In genomic region chr3L:4209731-4210130, dm6 we compare ENCODE assay signal across 3 fruit fly cellular contexts.
A peak's percentile ranks its signal among the peaks of the same experiment; 100 is the strongest.
TF ChIP-seq lines count a peak whose summit lies in the region.

No protein-coding gene starts in this region.

- no peak for TF ChIP-seq CTCF in whole organism, embryonic (GFP tag; optimal IDR thresholded peaks at IDR 0.05; lab: Kevin White, UChicago)

TF ChIP-seq in whole organism, embryonic, 481 proteins besides CTCF, POLR2A, EP300 and RAD21 (continues in another document):
- no peak for TF ChIP-seq caup (GFP tag; optimal IDR thresholded peaks at IDR 0.05; lab: Kevin White, UChicago; ENCODE audit: severe bottlenecking)
- peak; percentile 62 for TF ChIP-seq CG2712 (tag; optimal IDR thresholded peaks at IDR 0.05; lab: Kevin White, UChicago)
- TF ChIP-seq p53 (GFP tag; optimal IDR thresholded peaks at IDR 0.05; lab: Kevin White, UChicago) = no peak
- peak; percentile 49; the same call in 1 of the 3 replicates for TF ChIP-seq ase (GFP tag; IDR thresholded peaks at IDR 0.05; lab: Robert Waterston, UW)
- TF ChIP-seq zfh1 (GFP tag; IDR thresholded peaks at IDR 0.05; lab: Robert Waterston, UW) = peak; percentile 64
- TF ChIP-seq fd64A (GFP tag; optimal IDR thresholded peaks at IDR 0.05; lab: Kevin White, UChicago) = no peak
- TF ChIP-seq fd96Cb (tag; optimal IDR thresholded peaks at IDR 0.05; lab: Kevin White, UChicago) = peak; percentile 40
- no peak for TF ChIP-seq CG18011 (GFP tag; optimal IDR thresholded peaks at IDR 0.05; lab: Kevin White, UChicago)
- TF ChIP-seq CG13624 (GFP tag; optimal IDR thresholded peaks at IDR 0.05; lab: Kevin White, UChicago) = no peak
- 0 out of 3 replicates have a peak, but pooled peaks have one; percentile 26 for TF ChIP-seq tgo (GFP tag; IDR thresholded peaks at IDR 0.05; lab: Robert Waterston, UW)
- TF ChIP-seq tap (tag; optimal IDR thresholded peaks at IDR 0.05; lab: Kevin White, UChicago) = peak; percentile 35
- peak; percentile 74 for TF ChIP-seq Drgx (GFP tag; IDR thresholded peaks at IDR 0.05; lab: Robert Waterston, UW)
- TF ChIP-seq sens (GFP tag; lab: Kevin White, UChicago) = peak; percentile 82
- TF ChIP-seq cg (GFP tag; optimal IDR thresholded peaks at IDR 0.05; lab: Kevin White, UChicago) = no peak
- TF ChIP-seq otp (GFP tag; IDR thresholded peaks at IDR 0.05; lab: Robert Waterston, UW) = no peak
- TF ChIP-seq CG7357 (GFP tag; IDR thresholded peaks at IDR 0.05; lab: Robert Waterston, UW) = no peak
- TF ChIP-seq pnt (GFP tag; optimal IDR thresholded peaks at IDR 0.05; lab: Kevin White, UChicago) = no peak
- TF ChIP-seq CG12391 (tag; optimal IDR thresholded peaks at IDR 0.05; lab: Kevin White, UChicago) = no peak
- TF ChIP-seq Ptx1 (GFP tag; IDR thresholded peaks at IDR 0.05; lab: Robert Waterston, UW) = peak; percentile 23; the same call in 1 of the 2 replicates
- peak; percentile 48 for TF ChIP-seq dmrt99B (tag; optimal IDR thresholded peaks at IDR 0.05; lab: Kevin White, UChicago)
- TF ChIP-seq CG14710 (tag; optimal IDR thresholded peaks at IDR 0.05; lab: Kevin White, UChicago) = peak; percentile 23
- no peak for TF ChIP-seq CG7839 (tag; optimal IDR thresholded peaks at IDR 0.05; lab: Kevin White, UChicago)
- 0 out of 2 replicates have a peak, but pooled peaks have one; percentile 23 for TF ChIP-seq stc (GFP tag; IDR thresholded peaks at IDR 0.05; lab: Robert Waterston, UW)
- 0 out of 3 replicates have a peak, but pooled peaks have one; percentile 26 for TF ChIP-seq dysf (GFP tag; IDR thresholded peaks at IDR 0.05; lab: Robert Waterston, UW)
- no peak for TF ChIP-seq NC2β (GFP tag; optimal IDR thresholded peaks at IDR 0.05; lab: Kevin White, UChicago)
- TF ChIP-seq ara (GFP tag; IDR thresholded peaks at IDR 0.05; lab: Robert Waterston, UW) = peak; percentile 58
- TF ChIP-seq Rx (GFP tag; IDR thresholded peaks at IDR 0.05; lab: Robert Waterston, UW) = 0 out of 2 replicates have a peak, but pooled peaks have one; percentile 35
- no peak for TF ChIP-seq da (GFP tag; optimal IDR thresholded peaks at IDR 0.05; lab: Kevin White, UChicago)
- no peak for TF ChIP-seq GATAe (GFP tag; conservative IDR thresholded peaks at IDR 0.05; lab: Robert Waterston, UW)
- TF ChIP-seq CG12659 (GFP tag; optimal IDR thresholded peaks at IDR 0.05; lab: Kevin White, UChicago) = no peak

TF ChIP-seq in whole organism, prepupa, 60 proteins besides CTCF, POLR2A, EP300 and RAD21:
- TF ChIP-seq CG8319 (GFP tag; optimal IDR thresholded peaks at IDR 0.05; lab: Kevin White, UChicago) (no peak), eg (GFP tag; IDR thresholded peaks at IDR 0.05; lab: Robert Waterston, UW) (peak; percentile 85), CG7368 (GFP tag; optimal IDR thresholded peaks at IDR 0.05; lab: Kevin White, UChicago) (no peak), CG3919 (GFP tag; optimal IDR thresholded peaks at IDR 0.05; lab: Kevin White, UChicago) (peak; percentile 36), CG16779 (tag; optimal IDR thresholded peaks at IDR 0.05; lab: Kevin White, UChicago) (no peak), Ets21C (GFP tag; optimal IDR thresholded peaks at IDR 0.05; lab: Kevin White, UChicago) (no peak), CG11294 (GFP tag; IDR thresholded peaks at IDR 0.05; lab: Robert Waterston, UW) (peak; percentile 67), Hr4 (GFP tag; optimal IDR thresholded peaks at IDR 0.05; lab: Kevin White, UChicago) (no peak), Eip75B (GFP tag; optimal IDR thresholded peaks at IDR 0.05; lab: Kevin White, UChicago) (no peak), CG6163 (GFP tag; IDR thresholded peaks at IDR 0.05; lab: Robert Waterston, UW) (peak; percentile 41; the same call in 2 of the 3 replicates), Gug (GFP tag; IDR thresholded peaks at IDR 0.05; lab: Robert Waterston, UW) (peak; percentile 47), Ets96B (tag; optimal IDR thresholded peaks at IDR 0.05; lab: Kevin White, UChicago) (no peak), CG6276 (GFP tag; optimal IDR thresholded peaks at IDR 0.05; lab: Kevin White, UChicago) (peak; percentile 40)

TF ChIP-seq in whole organism, pupa, 21 proteins besides CTCF, POLR2A, EP300 and RAD21:
- TF ChIP-seq CG13204 (GFP tag; optimal IDR thresholded peaks at IDR 0.05; lab: Kevin White, UChicago) (no peak), rn (GFP tag; IDR thresholded peaks at IDR 0.05; lab: Robert Waterston, UW) (no peak), CG32121 (GFP tag; IDR thresholded peaks at IDR 0.05; lab: Robert Waterston, UW) (peak; percentile 88), CG4496 (GFP tag; IDR thresholded peaks at IDR 0.05; lab: Robert Waterston, UW) (peak; percentile 83), CG34367 (tag; optimal IDR thresholded peaks at IDR 0.05; lab: Kevin White, UChicago) (no peak), CG14655 (GFP tag; optimal IDR thresholded peaks at IDR 0.05; lab: Kevin White, UChicago) (no peak), CG15710 (tag; optimal IDR thresholded peaks at IDR 0.05; lab: Kevin White, UChicago) (no peak), gl (tag; optimal IDR thresholded peaks at IDR 0.05; lab: Kevin White, UChicago) (no peak), CG17806 (tag; optimal IDR thresholded peaks at IDR 0.05; lab: Kevin White, UChicago) (no peak), fd96Ca (GFP tag; IDR thresholded peaks at IDR 0.05; lab: Robert Waterston, UW) (peak; percentile 61), CG8159 (tag; optimal IDR thresholded peaks at IDR 0.05; lab: Kevin White, UChicago) (no peak), Pif1B (GFP tag; optimal IDR thresholded peaks at IDR 0.05; lab: Kevin White, UChicago) (no peak), CG10348 (GFP tag; IDR thresholded peaks at IDR 0.05; lab: Robert Waterston, UW) (no peak), CG9948 (tag; optimal IDR thresholded peaks at IDR 0.05; lab: Kevin White, UChicago) (peak; percentile 4), Ets98B (GFP tag; IDR thresholded peaks at IDR 0.05; lab: Robert Waterston, UW) (peak; percentile 79), CG12605 (GFP tag; IDR thresholded peaks at IDR 0.05; lab: Robert Waterston, UW) (no peak), Snoo (tag; optimal IDR thresholded peaks at IDR 0.05; lab: Kevin White, UChicago) (no peak), Pif1A (GFP tag; optimal IDR thresholded peaks at IDR 0.05; lab: Kevin White, UChicago) (no peak), EcR (GFP tag; optimal IDR thresholded peaks at IDR 0.05; lab: Kevin White, UChicago) (no peak), CG8301 (tag; optimal IDR thresholded peaks at IDR 0.05; lab: Kevin White, UChicago) (peak; percentile 45), D1 (tag; optimal IDR thresholded peaks at IDR 0.05; lab: Kevin White, UChicago) (no peak)

Comparison
In these comparisons a context has a peak if more than half of its experiments do, and no peak if none do; other contexts are left out.
1. Of the 7 proteins assayed by ChIP-seq in both whole organism, embryonic and whole organism, prepupa: peak only in whole organism, embryonic: Blimp-1; only in whole organism, prepupa: Gug; in both: none; in neither: 5.